Fruit fly (Drosophila melanogaster): ENCODE measurements around the gene pps.

DNA sequence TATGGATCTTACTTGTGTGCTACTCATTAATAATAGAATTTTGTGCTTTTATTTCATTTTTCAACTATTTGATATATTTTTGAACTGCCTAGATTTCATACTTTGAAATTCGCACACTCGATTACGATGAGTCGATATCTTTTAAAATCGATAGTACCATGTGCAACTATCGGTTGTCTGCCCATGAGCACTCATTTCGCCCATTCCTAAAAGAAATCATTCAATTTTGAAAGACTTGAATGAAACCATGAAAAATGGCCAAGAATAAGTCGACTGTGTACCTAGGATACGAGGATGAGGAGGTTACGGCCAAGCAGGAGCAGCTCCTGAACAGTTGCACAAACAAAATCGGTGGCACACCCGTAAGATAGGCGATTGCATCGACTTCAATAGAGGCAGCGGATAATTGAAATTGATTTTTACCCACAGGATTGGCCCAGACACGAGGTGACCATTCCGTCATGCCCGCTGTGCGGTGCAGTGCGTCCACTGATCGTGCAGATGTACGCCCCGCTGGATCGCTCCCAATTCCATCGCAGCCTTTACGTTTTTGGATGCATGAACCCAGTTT is 42.8 kb downstream of the pps start, which contains the start of gene trus:
- TF ChIP-seq CTCF (optimal IDR thresholded peaks at IDR 0.05) (no peak), CG8478 (optimal IDR thresholded peaks at IDR 0.05) (no peak)

Data from S2 (cell line).